Fruit fly (Drosophila melanogaster): ENCODE results near the gene Msr-110.

DNA sequence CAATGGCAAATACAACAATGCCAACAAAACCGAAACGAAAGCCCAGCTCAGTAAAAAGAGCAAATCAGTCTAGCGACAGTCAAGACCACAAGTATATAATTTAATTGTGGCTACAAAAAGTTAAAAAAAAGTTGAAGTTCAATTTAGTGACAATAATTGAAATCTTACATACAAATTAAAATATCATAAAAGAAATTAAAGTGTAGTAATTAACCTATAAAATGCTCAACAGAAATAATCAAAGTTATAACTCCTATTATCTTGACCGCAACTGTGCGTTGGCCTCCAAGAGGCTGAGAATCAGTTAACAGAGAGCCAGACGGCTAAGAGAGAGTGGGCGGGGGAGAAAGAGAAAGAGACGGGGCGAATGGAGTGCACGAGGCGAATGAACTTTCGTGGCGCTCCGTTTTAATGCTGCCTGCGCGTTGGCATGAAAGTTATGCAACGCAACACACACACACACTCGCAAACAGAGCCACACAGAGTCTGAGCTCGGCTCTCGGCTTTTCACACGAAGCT, 34.6 kb upstream of the Msr-110 start:
- TF ChIP-seq dmrt93B (GFP tag; optimal IDR thresholded peaks at IDR 0.05) (peak; percentile 82), usp (GFP tag; optimal IDR thresholded peaks at IDR 0.05) (no peak), OdsH (GFP tag; optimal IDR thresholded peaks at IDR 0.05) (peak; percentile 91), foxo (GFP tag; optimal IDR thresholded peaks at IDR 0.05) (peak in 1 of 2 experiments; percentile 88), dsf (GFP tag; optimal IDR thresholded peaks at IDR 0.05; ENCODE audit: borderline replicate concordance) (peak; percentile 18), h (GFP tag; optimal IDR thresholded peaks at IDR 0.05) (peak; percentile 91), Rel (GFP tag; optimal IDR thresholded peaks at IDR 0.05) (peak; percentile 84), Rel (tag; optimal IDR thresholded peaks at IDR 0.05) (peak; percentile 71), Dif (GFP tag; optimal IDR thresholded peaks at IDR 0.05; ENCODE audit: partially characterized antibody) (no peak), sage (GFP tag; optimal IDR thresholded peaks at IDR 0.05) (peak; percentile 80), psq (GFP tag; optimal IDR thresholded peaks at IDR 0.05) (peak; percentile 91), pan (optimal IDR thresholded peaks at IDR 0.05) (no peak)
